Fruit fly (Drosophila melanogaster): Measurements from ENCODE around the gene ohgt.

ohgt gene

DNA sequence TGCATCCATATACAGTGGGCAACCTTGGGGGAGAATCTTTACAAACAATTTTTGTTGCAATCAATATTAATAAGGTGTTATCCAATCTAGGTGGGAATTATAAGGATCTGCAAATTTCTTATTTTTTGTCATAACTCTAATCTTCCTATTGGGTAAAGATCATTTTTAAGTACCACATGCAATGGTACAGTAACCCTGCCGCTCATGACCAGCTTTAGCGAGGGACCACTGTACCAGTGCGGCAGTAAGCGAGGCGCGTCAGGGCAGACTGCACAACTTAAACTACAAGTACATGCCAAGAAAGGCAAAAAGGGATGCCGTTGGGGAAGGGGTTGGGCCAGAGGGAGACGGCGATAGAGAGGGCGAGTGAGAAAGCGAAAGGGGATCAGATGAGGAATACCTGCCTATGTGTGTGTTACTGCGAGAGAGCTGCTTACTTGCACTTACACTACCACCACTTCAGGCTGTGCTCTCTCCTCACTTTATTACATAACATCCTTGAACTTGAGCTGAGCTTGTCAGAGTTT is 33.6 kb downstream of the ohgt start:
- TF ChIP-seq dmrt93B (GFP tag; optimal IDR thresholded peaks at IDR 0.05) (peak; percentile 78), Rel (GFP tag; optimal IDR thresholded peaks at IDR 0.05) (no peak), Rel (tag; optimal IDR thresholded peaks at IDR 0.05) (peak; percentile 50), Abd-B (GFP tag; optimal IDR thresholded peaks at IDR 0.05) (no peak), HLH106 (tag; optimal IDR thresholded peaks at IDR 0.05) (peak; percentile 91), OdsH (GFP tag; optimal IDR thresholded peaks at IDR 0.05) (peak; percentile 92), pan (optimal IDR thresholded peaks at IDR 0.05) (no peak), CG32264 (GFP tag; optimal IDR thresholded peaks at IDR 0.05) (peak; percentile 74), Hr83 (GFP tag; optimal IDR thresholded peaks at IDR 0.05; ENCODE audit: poor library complexity, severe bottlenecking) (peak; percentile 39), CrebA (GFP tag; optimal IDR thresholded peaks at IDR 0.05; ENCODE audit: borderline replicate concordance) (no peak), h (GFP tag; optimal IDR thresholded peaks at IDR 0.05) (peak; percentile 93), Dfd (GFP tag; optimal IDR thresholded peaks at IDR 0.05) (no peak), Hr78 (GFP tag; optimal IDR thresholded peaks at IDR 0.05) (no peak), Mio (GFP tag; optimal IDR thresholded peaks at IDR 0.05) (peak; percentile 45), fru (GFP tag; optimal IDR thresholded peaks at IDR 0.05) (peak; percentile 99), tai (GFP tag; optimal IDR thresholded peaks at IDR 0.05) (peak; percentile 73), usp (GFP tag; optimal IDR thresholded peaks at IDR 0.05) (no peak), lola (GFP tag; optimal IDR thresholded peaks at IDR 0.05) (no peak), Sp1 (GFP tag; optimal IDR thresholded peaks at IDR 0.05) (peak; percentile 90), br (GFP tag; optimal IDR thresholded peaks at IDR 0.05) (peak; percentile 93), sv (GFP tag; optimal IDR thresholded peaks at IDR 0.05) (no peak), Myc (optimal IDR thresholded peaks at IDR 0.05) (no peak), CG9705 (GFP tag; optimal IDR thresholded peaks at IDR 0.05) (peak; percentile 78), sage (GFP tag; optimal IDR thresholded peaks at IDR 0.05) (peak; percentile 68), ey (GFP tag; optimal IDR thresholded peaks at IDR 0.05) (peak; percentile 94), Vsx2 (GFP tag; optimal IDR thresholded peaks at IDR 0.05; ENCODE audit: partially characterized antibody) (no peak), Jra (GFP tag; optimal IDR thresholded peaks at IDR 0.05) (peak; percentile 57), N (GFP tag; optimal IDR thresholded peaks at IDR 0.05) (peak; percentile 16), woc (GFP tag; optimal IDR thresholded peaks at IDR 0.05) (peak; percentile 97), dl (GFP tag; optimal IDR thresholded peaks at IDR 0.05; ENCODE audit: insufficient read depth in 1 of 2, partially characterized antibody in 2 of 2) (peak; percentile 8 to 29), brk (GFP tag; optimal IDR thresholded peaks at IDR 0.05) (peak; percentile 76), psq (GFP tag; optimal IDR thresholded peaks at IDR 0.05) (peak; percentile 84), Dif (GFP tag; optimal IDR thresholded peaks at IDR 0.05; ENCODE audit: partially characterized antibody) (peak; percentile 56), rgr (GFP tag; optimal IDR thresholded peaks at IDR 0.05) (peak; percentile 90), GATAd (GFP tag; optimal IDR thresholded peaks at IDR 0.05) (no peak), jim (GFP tag; optimal IDR thresholded peaks at IDR 0.05) (no peak), foxo (GFP tag; optimal IDR thresholded peaks at IDR 0.05) (peak; percentile 38 to 94), dsf (GFP tag; optimal IDR thresholded peaks at IDR 0.05; ENCODE audit: borderline replicate concordance) (no peak), Hnf4 (GFP tag; optimal IDR thresholded peaks at IDR 0.05) (peak; percentile 84)

DNA sequence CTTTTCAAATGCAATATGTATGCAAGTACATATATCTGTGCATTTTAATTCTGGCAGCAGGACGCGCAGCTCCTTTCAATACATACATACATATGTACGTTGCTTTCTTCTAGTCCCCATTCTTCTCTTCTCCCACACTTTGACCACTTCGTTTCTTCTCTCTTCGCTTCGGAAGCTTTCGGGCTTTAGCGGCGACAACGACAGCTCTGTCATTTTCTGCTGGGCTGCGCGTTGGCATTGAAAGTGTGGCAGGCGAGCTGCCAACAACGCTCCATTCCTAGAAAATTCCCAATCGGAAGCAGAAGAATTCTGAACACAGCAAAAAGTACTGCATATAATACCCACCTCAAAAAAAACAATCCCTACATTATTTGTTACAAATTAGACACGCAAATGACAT is 34.1 kb downstream of the ohgt start:
- TF ChIP-seq brk (GFP tag; optimal IDR thresholded peaks at IDR 0.05) = no peak
- peak; percentile 11 for TF ChIP-seq Dif (GFP tag; optimal IDR thresholded peaks at IDR 0.05; ENCODE audit: partially characterized antibody)
- TF ChIP-seq Vsx2 (GFP tag; optimal IDR thresholded peaks at IDR 0.05; ENCODE audit: partially characterized antibody) = peak; percentile 63

DNA sequence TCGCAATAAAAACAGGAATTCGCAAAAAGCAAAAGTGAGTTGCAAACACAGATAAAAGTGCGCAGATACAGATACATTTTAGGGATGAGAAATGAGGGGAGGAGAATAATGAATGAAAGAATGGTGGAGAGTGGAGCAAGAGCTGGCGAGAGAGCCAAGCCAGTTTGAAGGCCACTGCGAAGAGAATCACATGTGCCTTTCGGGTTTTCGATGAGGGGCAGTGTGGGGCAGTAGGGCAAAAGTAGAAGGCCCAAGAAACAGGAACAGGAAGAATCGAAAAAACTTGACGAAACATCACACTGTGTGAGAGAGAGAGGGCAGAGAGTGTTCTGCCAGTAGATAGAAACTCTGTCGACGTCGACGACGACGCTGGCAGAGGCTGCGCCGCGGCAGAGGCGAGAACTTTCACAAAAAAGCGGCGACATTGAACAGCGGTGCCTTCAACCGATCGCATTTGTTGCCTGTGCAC is 35.2 kb downstream of the ohgt start:
- TF ChIP-seq brk (GFP tag; optimal IDR thresholded peaks at IDR 0.05) (no peak), Dif (GFP tag; optimal IDR thresholded peaks at IDR 0.05; ENCODE audit: partially characterized antibody) (peak; percentile 76), Rel (GFP tag; optimal IDR thresholded peaks at IDR 0.05) (no peak), Rel (tag; optimal IDR thresholded peaks at IDR 0.05) (no peak), woc (GFP tag; optimal IDR thresholded peaks at IDR 0.05) (no peak), Hr83 (GFP tag; optimal IDR thresholded peaks at IDR 0.05; ENCODE audit: poor library complexity, severe bottlenecking) (peak; percentile 58), Abd-B (GFP tag; optimal IDR thresholded peaks at IDR 0.05) (no peak), dsf (GFP tag; optimal IDR thresholded peaks at IDR 0.05; ENCODE audit: borderline replicate concordance) (no peak), psq (GFP tag; optimal IDR thresholded peaks at IDR 0.05) (peak; percentile 97), Sp1 (GFP tag; optimal IDR thresholded peaks at IDR 0.05) (no peak), CG9705 (GFP tag; optimal IDR thresholded peaks at IDR 0.05) (no peak), N (GFP tag; optimal IDR thresholded peaks at IDR 0.05) (no peak), dl (GFP tag; optimal IDR thresholded peaks at IDR 0.05; ENCODE audit: insufficient read depth in 1 of 2, partially characterized antibody in 2 of 2) (peak; percentile 50 to 71), lola (GFP tag; optimal IDR thresholded peaks at IDR 0.05) (no peak), sage (GFP tag; optimal IDR thresholded peaks at IDR 0.05) (no peak), Jra (GFP tag; optimal IDR thresholded peaks at IDR 0.05) (no peak), ey (GFP tag; optimal IDR thresholded peaks at IDR 0.05) (no peak), sv (GFP tag; optimal IDR thresholded peaks at IDR 0.05) (no peak), jim (GFP tag; optimal IDR thresholded peaks at IDR 0.05) (no peak), CrebA (GFP tag; optimal IDR thresholded peaks at IDR 0.05; ENCODE audit: borderline replicate concordance) (peak; percentile 40), br (GFP tag; optimal IDR thresholded peaks at IDR 0.05) (no peak), foxo (GFP tag; optimal IDR thresholded peaks at IDR 0.05) (no peak), HLH106 (tag; optimal IDR thresholded peaks at IDR 0.05) (no peak), Myc (optimal IDR thresholded peaks at IDR 0.05) (no peak), CG32264 (GFP tag; optimal IDR thresholded peaks at IDR 0.05) (no peak), Mio (GFP tag; optimal IDR thresholded peaks at IDR 0.05) (no peak), usp (GFP tag; optimal IDR thresholded peaks at IDR 0.05) (no peak), GATAd (GFP tag; optimal IDR thresholded peaks at IDR 0.05) (no peak), rgr (GFP tag; optimal IDR thresholded peaks at IDR 0.05) (no peak), dmrt93B (GFP tag; optimal IDR thresholded peaks at IDR 0.05) (no peak), h (GFP tag; optimal IDR thresholded peaks at IDR 0.05) (no peak), Vsx2 (GFP tag; optimal IDR thresholded peaks at IDR 0.05; ENCODE audit: partially characterized antibody) (no peak), Dfd (GFP tag; optimal IDR thresholded peaks at IDR 0.05) (no peak), tai (GFP tag; optimal IDR thresholded peaks at IDR 0.05) (no peak), OdsH (GFP tag; optimal IDR thresholded peaks at IDR 0.05) (no peak), Hr78 (GFP tag; optimal IDR thresholded peaks at IDR 0.05) (no peak), pan (optimal IDR thresholded peaks at IDR 0.05) (no peak), fru (GFP tag; optimal IDR thresholded peaks at IDR 0.05) (peak; percentile 70)

Data from whole organism, wandering third instar larva.